Worm (Caenorhabditis elegans): ENCODE measurements around the gene fbxa-171.

ce11 chrV:17527729-17528128, 38.1 kb downstream of the fbxa-171 start, which contains the start of gene srz-90:
- TF ChIP-seq dox-1 (GFP tag; IDR thresholded peaks at IDR 0.05) (no peak), ets-4 (GFP tag; optimal IDR thresholded peaks at IDR 0.05) (no peak), fkh-3 (tag; optimal IDR thresholded peaks at IDR 0.05) (no peak), Y67H2A.10 (GFP tag; conservative IDR thresholded peaks at IDR 0.05) (no peak), ama-1 (optimal IDR thresholded peaks at IDR 0.05) (no peak), ama-1 (GFP tag; optimal IDR thresholded peaks at IDR 0.05) (no peak), madf-3 (GFP tag; IDR thresholded peaks at IDR 0.05) (no peak), hmg-20 (GFP tag; IDR thresholded peaks at IDR 0.05) (no peak), ztf-3 (GFP tag; optimal IDR thresholded peaks at IDR 0.05) (no peak)
